Fruit fly (Drosophila melanogaster) whole organism, prepupa: ENCODE data around the gene CG42495.
A peak's percentile ranks its signal among the peaks of the same experiment; 100 is the strongest.

Experiments
- CG10669 ChIP-seq: fragments of 200-800 bp; sonication (Bioruptor generic); optimal IDR thresholded peaks from 3 replicates; lab custom pipeline; 2018; ENCODE audit warnings: missing biosample characterization, mild to moderate bottlenecking, missing genetic modification characterization, moderate library complexity
- CG11294 ChIP-seq: fragments of 200-800 bp; sonication (Bioruptor generic); IDR thresholded peaks from 2 replicates; pipeline ENCODE4 v1.3.6; 2022; ENCODE audit warnings: missing biosample characterization, missing genetic modification characterization
- CG11762 ChIP-seq: fragments of 200-800 bp; sonication (Bioruptor generic); optimal IDR thresholded peaks from 3 replicates; lab custom pipeline; 2016; ENCODE audit warnings: missing biosample characterization, missing genetic modification characterization; ENCODE audit not compliant: insufficient read depth
- CG11902 ChIP-seq: fragments of 200-800 bp; sonication (Bioruptor generic); optimal IDR thresholded peaks from 3 replicates; lab custom pipeline; 2016; ENCODE audit warnings: missing biosample characterization, missing genetic modification characterization
- CG15336 ChIP-seq: fragments of 200-800 bp; sonication (Bioruptor generic); IDR thresholded peaks from 2 replicates; pipeline ENCODE4 v1.3.6; 2022; ENCODE audit warnings: missing biosample characterization, missing genetic modification characterization
- CG1621 ChIP-seq: fragments of 200-800 bp; sonication (Bioruptor generic); optimal IDR thresholded peaks from 3 replicates; lab custom pipeline; 2018; ENCODE audit warnings: missing biosample characterization, mild to moderate bottlenecking, missing genetic modification characterization
- CG3032 ChIP-seq: fragments of 200-800 bp; optimal IDR thresholded peaks from 2 replicates; lab custom pipeline; 2019; ENCODE audit warnings: missing biosample characterization, mild to moderate bottlenecking, missing genetic modification characterization, moderate library complexity
- CG31627 ChIP-seq: fragments of 200-800 bp; sonication (Bioruptor generic); optimal IDR thresholded peaks from 3 replicates; lab custom pipeline; 2016; ENCODE audit warnings: missing biosample characterization, missing genetic modification characterization
- CG32006 ChIP-seq: fragments of 200-800 bp; sonication (Bioruptor generic); optimal IDR thresholded peaks from 3 replicates; lab custom pipeline; 2017; ENCODE audit warnings: missing biosample characterization, mild to moderate bottlenecking, missing genetic modification characterization
- CG34406 ChIP-seq: fragments of 200-800 bp; sonication (Bioruptor generic); optimal IDR thresholded peaks from 3 replicates; lab custom pipeline; 2016; ENCODE audit warnings: missing biosample characterization, missing genetic modification characterization
- CG3919 ChIP-seq: fragments of 200-800 bp; sonication (Bioruptor generic); optimal IDR thresholded peaks from 3 replicates; lab custom pipeline; 2016; ENCODE audit warnings: missing biosample characterization, missing genetic modification characterization
- CG4318 ChIP-seq: fragments of 200-800 bp; sonication (Bioruptor generic); optimal IDR thresholded peaks from 3 replicates; lab custom pipeline; 2017; ENCODE audit warnings: missing biosample characterization, mild to moderate bottlenecking, missing genetic modification characterization
- CG6163 ChIP-seq: fragments of 200-800 bp; sonication (Bioruptor generic); IDR thresholded peaks from 3 replicates; pipeline ENCODE4 v1.3.6; 2022; ENCODE audit warnings: missing biosample characterization, missing genetic modification characterization
- CG6276 ChIP-seq: fragments of 200-800 bp; sonication (Bioruptor generic); optimal IDR thresholded peaks from 2 replicates; lab custom pipeline; 2017; ENCODE audit warnings: missing biosample characterization, mild to moderate bottlenecking, missing genetic modification characterization
- CG6792 ChIP-seq: fragments of 200-800 bp; sonication (Bioruptor generic); optimal IDR thresholded peaks from 3 replicates; lab custom pipeline; 2016; ENCODE audit warnings: missing biosample characterization, missing genetic modification characterization
- CG6808 ChIP-seq: fragments of 200-800 bp; sonication (Bioruptor generic); optimal IDR thresholded peaks from 3 replicates; lab custom pipeline; 2017; ENCODE audit warnings: missing biosample characterization, missing genetic modification characterization, mild to moderate bottlenecking, moderate library complexity, missing genetic modification reagents
- CG6854 ChIP-seq: fragments of 200-800 bp; sonication (Bioruptor generic); optimal IDR thresholded peaks from 2 replicates; lab custom pipeline; 2017; ENCODE audit warnings: missing biosample characterization, mild to moderate bottlenecking, missing genetic modification characterization
- CG7368 ChIP-seq: fragments of 200-800 bp; sonication (Bioruptor generic); optimal IDR thresholded peaks from 3 replicates; lab custom pipeline; 2016; ENCODE audit warnings: missing biosample characterization, missing genetic modification characterization
- CG8119 ChIP-seq: fragments of 200-800 bp; sonication (Bioruptor generic); IDR thresholded peaks from 3 replicates; pipeline ENCODE4 v1.3.6; 2022; ENCODE audit warnings: missing biosample characterization, missing genetic modification characterization
- CG8319 ChIP-seq: fragments of 200-800 bp; sonication (Bioruptor generic); optimal IDR thresholded peaks from 3 replicates; lab custom pipeline; 2016; ENCODE audit warnings: missing biosample characterization, missing genetic modification characterization
- CG8632 ChIP-seq: fragments of 200-800 bp; sonication (Bioruptor generic); optimal IDR thresholded peaks from 3 replicates; lab custom pipeline; 2016; ENCODE audit warnings: missing biosample characterization, missing genetic modification characterization
- Eip75B ChIP-seq: fragments of 200-800 bp; sonication (Bioruptor generic); optimal IDR thresholded peaks from 3 replicates; lab custom pipeline; 2016; ENCODE audit warnings: missing biosample characterization, missing genetic modification characterization
- Eip78C ChIP-seq: fragments of 200-800 bp; sonication (Bioruptor generic); peaks from one replicate; lab custom pipeline; 2016; ENCODE audit warnings: missing biosample characterization, missing genetic modification characterization
- Eip93F ChIP-seq: fragments of 200-800 bp; sonication (Bioruptor generic); optimal IDR thresholded peaks from 2 replicates; lab custom pipeline; 2016; ENCODE audit warnings: missing biosample characterization, mild to moderate bottlenecking, missing genetic modification characterization
- Ets21C ChIP-seq: fragments of 200-800 bp; sonication (Bioruptor generic); optimal IDR thresholded peaks from 3 replicates; lab custom pipeline; 2016; ENCODE audit warnings: missing biosample characterization, missing genetic modification characterization
- Ets96B ChIP-seq: fragments of 200-800 bp; optimal IDR thresholded peaks from 2 replicates; lab custom pipeline; 2019; ENCODE audit warnings: missing biosample characterization, mild to moderate bottlenecking, missing genetic modification characterization, moderate library complexity
- Gug ChIP-seq: fragments of 200-800 bp; sonication (Bioruptor generic); IDR thresholded peaks from 2 replicates; pipeline ENCODE4 v1.3.6; 2022; ENCODE audit warnings: missing biosample characterization, missing genetic modification characterization
- Hr39 ChIP-seq: fragments of 200-800 bp; sonication (Bioruptor generic); optimal IDR thresholded peaks from 2 replicates; lab custom pipeline; 2016; ENCODE audit warnings: missing biosample characterization, missing genetic modification characterization
- Hr4 ChIP-seq: fragments of 200-800 bp; sonication (Bioruptor generic); optimal IDR thresholded peaks from 3 replicates; lab custom pipeline; 2016; ENCODE audit warnings: missing biosample characterization, missing genetic modification characterization
- Lpt ChIP-seq: fragments of 200-800 bp; sonication (Bioruptor generic); optimal IDR thresholded peaks from 3 replicates; lab custom pipeline; 2016; ENCODE audit warnings: missing biosample characterization, missing genetic modification characterization
- Met ChIP-seq: fragments of 200-800 bp; sonication (Bioruptor generic); optimal IDR thresholded peaks from 3 replicates; lab custom pipeline; 2016; ENCODE audit warnings: missing biosample characterization, missing genetic modification characterization
- OdsH ChIP-seq: fragments of 200-800 bp; sonication (Bioruptor generic); optimal IDR thresholded peaks from 3 replicates; lab custom pipeline; 2016; ENCODE audit warnings: missing biosample characterization, missing genetic modification characterization
- Smox ChIP-seq: fragments of 200-800 bp; sonication (Bioruptor generic); optimal IDR thresholded peaks from 3 replicates; lab custom pipeline; 2016; ENCODE audit warnings: missing biosample characterization, missing genetic modification characterization
- Sox102F ChIP-seq: fragments of 200-800 bp; sonication (Bioruptor generic); optimal IDR thresholded peaks from 2 replicates; lab custom pipeline; 2016; ENCODE audit warnings: missing biosample characterization, mild to moderate bottlenecking, missing genetic modification characterization
- Sox14 ChIP-seq: fragments of 200-800 bp; sonication (Bioruptor generic); optimal IDR thresholded peaks from 3 replicates; lab custom pipeline; 2016; ENCODE audit warnings: missing biosample characterization, missing genetic modification characterization
- Sox15 ChIP-seq: fragments of 200-800 bp; sonication (Bioruptor generic); optimal IDR thresholded peaks from 3 replicates; lab custom pipeline; 2016; ENCODE audit warnings: missing biosample characterization, missing genetic modification characterization
- achi ChIP-seq: fragments of 200-800 bp; sonication (Bioruptor generic); optimal IDR thresholded peaks from 3 replicates; lab custom pipeline; 2016; ENCODE audit warnings: missing biosample characterization, missing genetic modification characterization
- acj6 ChIP-seq: fragments of 200-800 bp; sonication (Bioruptor generic); optimal IDR thresholded peaks from 3 replicates; lab custom pipeline; 2016; ENCODE audit warnings: missing biosample characterization, missing genetic modification characterization
- cyc ChIP-seq: fragments of 200-800 bp; sonication (Bioruptor generic); optimal IDR thresholded peaks from 3 replicates; lab custom pipeline; 2016; ENCODE audit warnings: missing biosample characterization, missing genetic modification characterization
- dac ChIP-seq: fragments of 200-800 bp; sonication (Bioruptor generic); optimal IDR thresholded peaks from 2 replicates; lab custom pipeline; 2017; ENCODE audit warnings: missing biosample characterization, mild to moderate bottlenecking, missing genetic modification characterization
- dsx ChIP-seq: fragments of 200-800 bp; optimal IDR thresholded peaks from 3 replicates; lab custom pipeline; 2019; ENCODE audit warnings: missing biosample characterization, mild to moderate bottlenecking, missing genetic modification characterization, moderate library complexity; ENCODE audit not compliant: poor library complexity, severe bottlenecking
- esn ChIP-seq: fragments of 200-800 bp; sonication (Bioruptor generic); optimal IDR thresholded peaks from 2 replicates; lab custom pipeline; 2016; ENCODE audit warnings: missing biosample characterization, mild to moderate bottlenecking, missing genetic modification characterization, moderate library complexity
- fd85E ChIP-seq: fragments of 200-800 bp; sonication (Bioruptor generic); optimal IDR thresholded peaks from 3 replicates; lab custom pipeline; 2016; ENCODE audit warnings: missing biosample characterization, missing genetic modification characterization
- fkh ChIP-seq: fragments of 200-800 bp; sonication (Bioruptor generic); optimal IDR thresholded peaks from 3 replicates; lab custom pipeline; 2017; ENCODE audit warnings: missing biosample characterization, mild to moderate bottlenecking, missing genetic modification characterization, moderate library complexity
- lz ChIP-seq: fragments of 200-800 bp; sonication (Bioruptor generic); optimal IDR thresholded peaks from 3 replicates; lab custom pipeline; 2016; ENCODE audit warnings: missing biosample characterization, missing genetic modification characterization
- net ChIP-seq: fragments of 200-800 bp; sonication (Bioruptor generic); optimal IDR thresholded peaks from 3 replicates; lab custom pipeline; 2016; ENCODE audit warnings: missing biosample characterization, missing genetic modification characterization
- pdm3 ChIP-seq: fragments of 200-800 bp; sonication (Bioruptor generic); optimal IDR thresholded peaks from 3 replicates; lab custom pipeline; 2016; ENCODE audit warnings: missing biosample characterization, missing genetic modification characterization
- salr ChIP-seq, 2 experiments: fragments of 200-800 bp; sonication (Bioruptor generic); optimal IDR thresholded peaks; 3 replicates each; lab custom pipeline; 2016 to 2018; ENCODE audit warnings: missing biosample characterization in 2 of 2, missing genetic modification characterization in 2 of 2, mild to moderate bottlenecking in 1 of 2
- spab ChIP-seq: fragments of 200-800 bp; sonication (Bioruptor generic); optimal IDR thresholded peaks from 2 replicates; lab custom pipeline; 2017; ENCODE audit warnings: missing biosample characterization, mild to moderate bottlenecking, missing genetic modification characterization, missing genetic modification reagents
- svp ChIP-seq: fragments of 200-800 bp; sonication (Bioruptor generic); peaks from one replicate; lab custom pipeline; 2016; ENCODE audit warnings: missing biosample characterization, missing genetic modification characterization
- topi ChIP-seq: fragments of 200-800 bp; sonication (Bioruptor generic); optimal IDR thresholded peaks from 3 replicates; lab custom pipeline; 2016; ENCODE audit warnings: missing biosample characterization, missing genetic modification characterization

Gene CG42495

dm6 chr3L:18672203-18672602 is 5.0 kb downstream of the CG42495 start:
- TF ChIP-seq Sox14 (GFP tag; lab: Kevin White, UChicago) (peak; percentile 92), Hr39 (GFP tag; lab: Kevin White, UChicago) (no peak), Eip93F (no peak), CG8632 (GFP tag; lab: Kevin White, UChicago) (peak; percentile 24), CG6854 (no peak), svp (GFP tag; lab: Kevin White, UChicago) (peak; percentile 82), topi (GFP tag; lab: Kevin White, UChicago) (peak; percentile 35), CG10669 (GFP tag; lab: Kevin White, UChicago) (no peak), cyc (GFP tag; lab: Kevin White, UChicago) (peak; percentile 34), achi (peak; percentile 80), lz (GFP tag; lab: Kevin White, UChicago) (peak; percentile 61), CG1621 (tag; lab: Kevin White, UChicago) (no peak), Lpt (GFP tag; lab: Kevin White, UChicago) (no peak), salr (GFP tag; optimal IDR thresholded peaks at IDR 0.05; lab: Kevin White, UChicago) (no peak), CG4318 (no peak), Gug (GFP tag; lab: Robert Waterston, UW) (no peak), CG32006 (GFP tag; lab: Kevin White, UChicago) (no peak), net (GFP tag; lab: Kevin White, UChicago) (no peak), Smox (GFP tag; lab: Kevin White, UChicago) (no peak), CG15336 (GFP tag; lab: Robert Waterston, UW) (peak; percentile 10; the same call in 1 of the 2 replicates), dac (GFP tag; lab: Kevin White, UChicago) (no peak), fd85E (GFP tag; lab: Kevin White, UChicago) (no peak), CG3919 (GFP tag; lab: Kevin White, UChicago) (peak; percentile 48), CG6163 (peak; percentile 35; the same call in 2 of the 3 replicates), CG11294 (GFP tag; lab: Robert Waterston, UW) (no peak), CG6276 (GFP tag; lab: Kevin White, UChicago) (no peak), OdsH (no peak), fkh (GFP tag; lab: Kevin White, UChicago) (no peak), CG34406 (GFP tag; lab: Kevin White, UChicago) (no peak), Met (no peak), Ets96B (tag; lab: Kevin White, UChicago) (no peak), esn (GFP tag; lab: Kevin White, UChicago) (peak; percentile 57), CG7368 (GFP tag; lab: Kevin White, UChicago) (no peak), CG6808 (GFP tag; lab: Kevin White, UChicago) (no peak), acj6 (GFP tag; lab: Kevin White, UChicago) (no peak), pdm3 (GFP tag; lab: Kevin White, UChicago) (no peak), Eip78C (GFP tag; lab: Kevin White, UChicago) (peak; percentile 63), CG8119 (0 out of 3 replicates have a peak, but pooled peaks have one; percentile 23), CG31627 (peak; percentile 35), spab (no peak), CG11902 (no peak), Sox102F (GFP tag; lab: Kevin White, UChicago) (no peak), CG6792 (GFP tag; lab: Kevin White, UChicago) (peak; percentile 48), dsx (GFP tag; lab: Kevin White, UChicago) (peak; percentile 37), Sox15 (GFP tag; lab: Kevin White, UChicago) (no peak), Eip75B (GFP tag; lab: Kevin White, UChicago) (peak; percentile 63), Ets21C (GFP tag; lab: Kevin White, UChicago) (no peak), CG8319 (GFP tag; lab: Kevin White, UChicago) (no peak), CG11762 (GFP tag; lab: Kevin White, UChicago) (no peak), Hr4 (no peak), CG3032 (peak; percentile 21)
